Worm (Caenorhabditis elegans) whole organism, young adult: Measurements from ENCODE around the gene fbxa-194.

Experiments used
- B0261.1 ChIP-seq: sonication (generic microtip); optimal IDR thresholded peaks from 2 replicates; lab custom pipeline; 2016; ENCODE audit warnings: mild to moderate bottlenecking, missing genetic modification characterization, moderate library complexity, missing compliant biosample characterization
- B0336.3 ChIP-seq: fragments of 200-800 bp; sonication (Bioruptor generic); IDR thresholded peaks from 2 replicates; pipeline ENCODE4 v1.3.6; 2022; ENCODE audit warnings: missing genetic modification characterization, missing compliant biosample characterization
- C06A6.2 ChIP-seq: fragments of 200-800 bp; sonication (Bioruptor generic); conservative IDR thresholded peaks from 2 replicates; pipeline ENCODE4 v1.3.6; 2022; ENCODE audit warnings: missing genetic modification characterization, missing compliant biosample characterization
- C17E4.6 ChIP-seq: fragments of 200-800 bp; sonication (Bioruptor generic); IDR thresholded peaks from 2 replicates; pipeline ENCODE4 v1.3.6; 2022; ENCODE audit warnings: missing genetic modification reagents, missing genetic modification characterization, missing compliant biosample characterization
- F33H1.4 ChIP-seq: fragments of 200-800 bp; sonication (Bioruptor generic); IDR thresholded peaks from 2 replicates; pipeline ENCODE4 v1.3.6; 2022; ENCODE audit warnings: missing genetic modification reagents, missing genetic modification characterization, missing compliant biosample characterization
- F37B4.10 ChIP-seq: fragments of 200-800 bp; sonication (Bioruptor generic); IDR thresholded peaks from 2 replicates; pipeline ENCODE4 v1.3.6; 2022; ENCODE audit warnings: missing genetic modification characterization, missing compliant biosample characterization
- F52B5.7 ChIP-seq: sonication (generic microtip); optimal IDR thresholded peaks from 2 replicates; lab custom pipeline; 2016; ENCODE audit warnings: mild to moderate bottlenecking, missing genetic modification characterization, missing compliant biosample characterization
- F55B11.4 ChIP-seq: sonication (generic microtip); optimal IDR thresholded peaks from 2 replicates; lab custom pipeline; 2016; ENCODE audit warnings: missing compliant biosample characterization, missing genetic modification characterization, borderline replicate concordance; ENCODE audit not compliant: insufficient read depth
- K12H6.12 ChIP-seq: fragments of 200-800 bp; sonication (Bioruptor generic); optimal IDR thresholded peaks from 2 replicates; lab custom pipeline; 2018; ENCODE audit warnings: mild to moderate bottlenecking, missing genetic modification characterization, missing compliant biosample characterization
- T26A5.8 ChIP-seq: sonication (generic microtip); optimal IDR thresholded peaks from 2 replicates; lab custom pipeline; 2016; ENCODE audit warnings: missing genetic modification characterization, missing compliant biosample characterization
- Y53F4B.3 ChIP-seq: fragments of 200-800 bp; sonication (Bioruptor generic); IDR thresholded peaks from 2 replicates; pipeline ENCODE4 v1.3.6; 2022; ENCODE audit warnings: missing genetic modification reagents, missing genetic modification characterization, missing compliant biosample characterization
- Y53G8AR.9 ChIP-seq: fragments of 200-800 bp; sonication (Bioruptor generic); conservative IDR thresholded peaks from 2 replicates; pipeline ENCODE4 v1.3.6; 2022; ENCODE audit warnings: missing genetic modification reagents, missing genetic modification characterization, missing compliant biosample characterization
- Y56A3A.18 ChIP-seq: fragments of 200-800 bp; sonication (Bioruptor generic); IDR thresholded peaks from 2 replicates; pipeline ENCODE4 v1.3.6; 2022; ENCODE audit warnings: missing genetic modification reagents, missing genetic modification characterization, missing compliant biosample characterization
- Y95B8A.8 ChIP-seq: fragments of 200-800 bp; sonication (Bioruptor generic); IDR thresholded peaks from 2 replicates; pipeline ENCODE4 v1.3.6; 2022; ENCODE audit warnings: missing genetic modification reagents, missing genetic modification characterization, missing compliant biosample characterization
- ama-1 ChIP-seq, 3 experiments: fragments of 150-350 bp in 1 of 3; sonication (generic microtip) in 2 of 3; optimal IDR thresholded peaks; 2 replicates each; lab custom pipeline; 2014 to 2018; ENCODE audit warnings: missing biosample characterization in 2 of 3, missing genetic modification characterization in 2 of 3, missing genetic modification reagents in 2 of 3
- aptf-2 ChIP-seq: fragments of 200-800 bp; sonication (Bioruptor generic); conservative IDR thresholded peaks from 2 replicates; pipeline ENCODE4 v1.3.6; 2022; ENCODE audit warnings: missing genetic modification reagents, missing genetic modification characterization, missing compliant biosample characterization
- athp-1 ChIP-seq: sonication (generic microtip); optimal IDR thresholded peaks from 2 replicates; lab custom pipeline; 2017; ENCODE audit warnings: mild to moderate bottlenecking, missing genetic modification characterization, missing compliant biosample characterization
- attf-3 ChIP-seq: fragments of 200-800 bp; sonication (Bioruptor generic); conservative IDR thresholded peaks from 2 replicates; pipeline ENCODE4 v1.3.6; 2022; ENCODE audit warnings: missing genetic modification reagents, missing genetic modification characterization, missing compliant biosample characterization
- bed-2 ChIP-seq: fragments of 200-800 bp; sonication (Bioruptor generic); IDR thresholded peaks from 2 replicates; pipeline ENCODE4 v1.3.6; 2022; ENCODE audit warnings: missing genetic modification reagents, missing genetic modification characterization, missing compliant biosample characterization
- ceh-100 ChIP-seq: fragments of 200-800 bp; sonication (Bioruptor generic); IDR thresholded peaks from 2 replicates; pipeline ENCODE4 v1.3.6; 2022; ENCODE audit warnings: missing genetic modification reagents, missing genetic modification characterization, missing compliant biosample characterization
- ceh-58 ChIP-seq: fragments of 200-800 bp; sonication (Bioruptor generic); IDR thresholded peaks from 2 replicates; pipeline ENCODE4 v1.3.6; 2022; ENCODE audit warnings: missing genetic modification characterization, missing compliant biosample characterization
- die-1 ChIP-seq: sonication (generic microtip); optimal IDR thresholded peaks from 2 replicates; lab custom pipeline; 2016; ENCODE audit warnings: missing genotype, mild to moderate bottlenecking, missing genetic modification characterization, missing compliant biosample characterization
- dox-1 ChIP-seq: fragments of 200-800 bp; sonication (Bioruptor generic); IDR thresholded peaks from 2 replicates; pipeline ENCODE4 v1.3.6; 2022; ENCODE audit warnings: missing genetic modification reagents, missing genetic modification characterization, missing compliant biosample characterization
- dpl-1 ChIP-seq: fragments of 150-350 bp; optimal IDR thresholded peaks from 2 replicates; lab custom pipeline; 2014; ENCODE audit warnings: missing biosample characterization, missing genetic modification reagents, missing genetic modification characterization
- egl-18 ChIP-seq: fragments of 200-800 bp; sonication (Bioruptor generic); IDR thresholded peaks from 2 replicates; pipeline ENCODE4 v1.3.6; 2022; ENCODE audit warnings: missing genetic modification reagents, missing genetic modification characterization, missing compliant biosample characterization
- egrh-3 ChIP-seq: fragments of 200-800 bp; sonication (Bioruptor generic); IDR thresholded peaks from 2 replicates; pipeline ENCODE4 v1.3.6; 2022; ENCODE audit warnings: missing genetic modification reagents, missing genetic modification characterization, missing compliant biosample characterization
- hlh-12 ChIP-seq: sonication (generic microtip); optimal IDR thresholded peaks from 2 replicates; lab custom pipeline; 2016; ENCODE audit warnings: missing genetic modification characterization, missing compliant biosample characterization
- hmg-1.2 ChIP-seq: fragments of 200-800 bp; sonication (Bioruptor generic); IDR thresholded peaks from 2 replicates; pipeline ENCODE4 v1.3.6; 2022; ENCODE audit warnings: missing genetic modification reagents, missing genetic modification characterization, missing compliant biosample characterization
- lag-1 ChIP-seq: fragments of 200-800 bp; sonication (Bioruptor generic); IDR thresholded peaks from 2 replicates; pipeline ENCODE4 v1.3.6; 2022; ENCODE audit warnings: missing genetic modification reagents, missing genetic modification characterization, missing compliant biosample characterization
- lin-26 ChIP-seq: fragments of 200-800 bp; sonication (Bioruptor generic); IDR thresholded peaks from 2 replicates; pipeline ENCODE4 v1.3.6; 2022; ENCODE audit warnings: missing genetic modification reagents, missing genetic modification characterization, missing compliant biosample characterization
- lin-54 ChIP-seq: fragments of 200-800 bp; sonication (Bioruptor generic); optimal IDR thresholded peaks from 2 replicates; lab custom pipeline; 2018; ENCODE audit warnings: mild to moderate bottlenecking, missing genetic modification characterization, missing compliant biosample characterization
- lsl-1 ChIP-seq: fragments of 200-800 bp; sonication (Bioruptor generic); optimal IDR thresholded peaks from 2 replicates; lab custom pipeline; 2018; ENCODE audit warnings: mild to moderate bottlenecking, missing genetic modification characterization, moderate library complexity, missing compliant biosample characterization
- madf-3 ChIP-seq: fragments of 200-800 bp; sonication (Bioruptor generic); IDR thresholded peaks from 2 replicates; pipeline ENCODE4 v1.3.6; 2022; ENCODE audit warnings: missing genetic modification reagents, missing genetic modification characterization, missing compliant biosample characterization
- mxl-1 ChIP-seq: sonication (generic microtip); optimal IDR thresholded peaks from 2 replicates; lab custom pipeline; 2016; ENCODE audit warnings: missing genetic modification characterization, missing compliant biosample characterization
- nfya-1 ChIP-seq: sonication (generic microtip); optimal IDR thresholded peaks from 2 replicates; lab custom pipeline; 2017; ENCODE audit warnings: antibody characterized with exemption, missing compliant biosample characterization, missing genetic modification characterization, borderline replicate concordance; ENCODE audit not compliant: insufficient read depth
- nfya-2 ChIP-seq: fragments of 200-800 bp; sonication (Bioruptor generic); IDR thresholded peaks from 2 replicates; pipeline ENCODE4 v1.3.6; 2022; ENCODE audit warnings: missing genetic modification reagents, missing genetic modification characterization, missing compliant biosample characterization
- nfyb-1 ChIP-seq: fragments of 200-800 bp; sonication (Bioruptor generic); IDR thresholded peaks from 2 replicates; pipeline ENCODE4 v1.3.6; 2022; ENCODE audit warnings: missing genetic modification reagents, missing genetic modification characterization, missing compliant biosample characterization
- nhr-80 ChIP-seq: sonication (generic microtip); optimal IDR thresholded peaks from 2 replicates; lab custom pipeline; 2016; ENCODE audit warnings: missing genetic modification characterization, missing compliant biosample characterization
- snpc-1.3 ChIP-seq: sonication (generic microtip); optimal IDR thresholded peaks from 2 replicates; lab custom pipeline; 2017; ENCODE audit warnings: missing genetic modification characterization, mild to moderate bottlenecking, missing compliant biosample characterization, antibody characterized with exemption, moderate library complexity, missing genotype, missing genetic modification reagents; ENCODE audit not compliant: insufficient read depth
- snpc-4 ChIP-seq, 5 experiments: fragments of 150-350 bp in 1 of 5; sonication (generic microtip) in 4 of 5; optimal IDR thresholded peaks; 2 replicates each; lab custom pipeline; 2014 to 2018; ENCODE audit warnings: missing genetic modification characterization in 5 of 5, missing biosample characterization in 3 of 5, antibody characterized with exemption in 2 of 5, mild to moderate bottlenecking in 2 of 5, missing compliant biosample characterization in 2 of 5, missing genotype in 2 of 5, moderate library complexity in 2 of 5, missing genetic modification reagents in 1 of 5
- tbp1 ChIP-seq: fragments of 200-800 bp; sonication (Bioruptor generic); optimal IDR thresholded peaks from 2 replicates; lab custom pipeline; 2018; ENCODE audit warnings: mild to moderate bottlenecking, missing genetic modification characterization, missing compliant biosample characterization
- unc-62 ChIP-seq: fragments of 150-350 bp; optimal IDR thresholded peaks from 2 replicates; lab custom pipeline; 2014; ENCODE audit warnings: missing biosample characterization, missing genetic modification reagents, missing genetic modification characterization
- zfh-2 ChIP-seq: fragments of 200-800 bp; sonication (Bioruptor generic); conservative IDR thresholded peaks from 2 replicates; pipeline ENCODE4 v1.3.6; 2022; ENCODE audit warnings: missing genetic modification reagents, missing genetic modification characterization, missing compliant biosample characterization
- ztf-22 ChIP-seq: fragments of 200-800 bp; sonication (Bioruptor generic); optimal IDR thresholded peaks from 2 replicates; lab custom pipeline; 2018; ENCODE audit warnings: mild to moderate bottlenecking, missing genetic modification characterization, moderate library complexity, missing compliant biosample characterization
- ztf-28 ChIP-seq: fragments of 200-800 bp; sonication (Bioruptor generic); IDR thresholded peaks from 2 replicates; pipeline ENCODE4 v1.3.6; 2022; ENCODE audit warnings: missing genetic modification reagents, missing genetic modification characterization, missing compliant biosample characterization

Gene fbxa-194

DNA sequence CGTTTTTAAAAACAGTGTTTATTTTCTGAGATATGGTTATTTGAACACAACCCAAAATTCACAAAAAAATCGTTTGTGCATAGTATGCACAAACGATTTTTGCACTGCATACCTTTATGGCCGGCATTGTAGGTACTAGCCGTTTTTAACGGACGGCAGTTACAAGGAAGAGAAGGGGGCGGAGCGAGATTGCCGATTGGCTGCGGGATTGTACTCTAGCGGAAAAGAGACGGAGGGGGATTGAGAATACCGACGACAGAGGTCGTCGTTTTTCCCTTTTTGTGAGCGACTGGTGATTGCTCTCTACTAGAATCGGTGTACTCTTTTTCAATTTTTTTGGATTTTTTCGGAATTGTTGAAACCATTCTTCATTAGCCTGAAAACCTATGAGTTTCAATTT, 10.8 kb downstream of the fbxa-194 start:
- TF ChIP-seq nfyb-1 (GFP tag; lab: Robert Waterston, UW) (peak; percentile 86), unc-62 (GFP tag; lab: Kevin White, UChicago) (no peak)

DNA sequence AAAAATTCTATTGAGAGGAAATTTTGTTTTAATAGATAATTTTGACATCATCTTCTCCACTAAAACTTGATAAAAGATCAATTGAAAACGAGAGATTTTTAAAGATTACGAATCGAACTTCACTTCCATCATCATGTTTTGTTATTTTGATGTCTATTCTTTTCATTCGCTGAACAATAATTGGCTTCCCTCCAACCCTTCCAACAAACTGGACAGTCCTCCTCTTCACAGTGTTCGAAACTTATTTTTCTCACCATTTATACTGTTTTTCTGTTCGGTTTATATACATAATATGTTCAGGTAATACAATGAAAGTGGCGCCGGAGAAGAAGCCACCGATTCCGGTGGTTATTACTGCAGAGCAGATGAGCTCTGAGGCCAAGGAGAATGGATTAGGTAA, 17.8 kb downstream of the fbxa-194 start, which contains the start of gene M162.5:
TSS of gene M162.5 (plus strand) at position 301 of the 400 bp plus-strand sequence.
- no peak for TF ChIP-seq C17E4.6 (GFP tag; lab: Robert Waterston, UW)
- no peak for TF ChIP-seq attf-3
- no peak for TF ChIP-seq T26A5.8
- no peak for TF ChIP-seq hmg-1.2 (GFP tag; lab: Robert Waterston, UW)
- TF ChIP-seq F37B4.10 (GFP tag; lab: Robert Waterston, UW): no peak
- TF ChIP-seq F33H1.4 (GFP tag; lab: Robert Waterston, UW): no peak
- no peak for TF ChIP-seq bed-2
- no peak for TF ChIP-seq mxl-1 (tag; lab: Kevin White, UChicago)
- no peak for TF ChIP-seq nfya-1 (tag; lab: Kevin White, UChicago)
- TF ChIP-seq B0336.3 (GFP tag; lab: Robert Waterston, UW): no peak
- no peak for TF ChIP-seq lsl-1
- no peak for TF ChIP-seq K12H6.12

DNA sequence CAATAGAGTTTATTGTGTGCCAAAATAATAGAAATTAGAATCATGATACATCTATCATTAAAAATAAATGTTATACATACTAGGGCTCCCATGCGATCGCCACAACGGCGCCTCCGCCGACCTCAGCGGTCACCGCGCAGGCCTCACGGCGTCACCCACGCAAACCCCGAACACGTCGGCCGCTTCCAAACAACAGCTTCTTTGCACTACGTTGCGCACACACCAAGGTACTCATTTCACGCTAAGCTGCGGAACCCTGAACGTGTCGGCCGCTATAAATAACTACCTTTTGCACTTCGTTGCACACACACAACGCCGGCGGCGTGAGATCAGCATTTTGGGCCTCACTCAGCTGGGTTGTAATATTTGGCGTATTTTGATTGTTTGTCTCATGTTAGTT, 19.2 kb downstream of the fbxa-194 start:
- TF ChIP-seq lin-54: no peak
- no peak for TF ChIP-seq nfya-2 (GFP tag; lab: Robert Waterston, UW)
- TF ChIP-seq F52B5.7 (tag; lab: Kevin White, UChicago): no peak
- no peak for TF ChIP-seq ceh-100 (GFP tag; lab: Robert Waterston, UW)
- no peak for TF ChIP-seq C06A6.2 (GFP tag; lab: Robert Waterston, UW)
- peak; percentile 11; the same call in 1 of the 2 replicates for TF ChIP-seq egrh-3
- no peak for TF ChIP-seq nhr-80 (tag; lab: Kevin White, UChicago)
- 0 out of 2 replicates have a peak, but pooled peaks have one; percentile 84 for TF ChIP-seq F37B4.10 (GFP tag; lab: Robert Waterston, UW)
- no peak for TF ChIP-seq Y53F4B.3 (GFP tag; lab: Robert Waterston, UW)
- no peak for TF ChIP-seq nfyb-1 (GFP tag; lab: Robert Waterston, UW)
- TF ChIP-seq lag-1 (GFP tag; lab: Robert Waterston, UW): no peak
- no peak for TF ChIP-seq Y95B8A.8 (GFP tag; lab: Robert Waterston, UW)
- no peak for TF ChIP-seq dpl-1 (GFP tag; lab: Kevin White, UChicago)
- no peak for TF ChIP-seq tbp1 (GFP tag; lab: Kevin White, UChicago)
- no peak for TF ChIP-seq hlh-12 (tag; lab: Kevin White, UChicago)
- TF ChIP-seq snpc-4 (GFP tag; optimal IDR thresholded peaks at IDR 0.05; lab: Kevin White, UChicago): no peak
- peak in 2 of 4 experiments; percentile 53 to 68 for TF ChIP-seq snpc-4 (tag; optimal IDR thresholded peaks at IDR 0.05; lab: Kevin White, UChicago)
- TF ChIP-seq B0261.1 (tag; lab: Kevin White, UChicago): no peak
- no peak for TF ChIP-seq Y56A3A.18 (GFP tag; lab: Robert Waterston, UW)
- no peak for TF ChIP-seq aptf-2
- TF ChIP-seq F55B11.4: no peak
- no peak for TF ChIP-seq dox-1 (GFP tag; lab: Robert Waterston, UW)
- no peak for TF ChIP-seq die-1 (tag; lab: Kevin White, UChicago)
- TF ChIP-seq ama-1 (optimal IDR thresholded peaks at IDR 0.05; lab: Kevin White, UChicago): no peak
- TF ChIP-seq ama-1 (GFP tag; optimal IDR thresholded peaks at IDR 0.05; lab: Kevin White, UChicago): no peak
- TF ChIP-seq zfh-2 (GFP tag; lab: Robert Waterston, UW): peak; percentile 73
- 0 out of 2 replicates have a peak, but pooled peaks have one; percentile 24 for TF ChIP-seq ztf-28 (GFP tag; lab: Robert Waterston, UW)
- TF ChIP-seq ceh-58: no peak
- TF ChIP-seq bed-2: no peak
- no peak for TF ChIP-seq ztf-22 (GFP tag; lab: Kevin White, UChicago)
- TF ChIP-seq snpc-1.3 (tag; lab: Kevin White, UChicago): no peak
- no peak for TF ChIP-seq lin-26 (GFP tag; lab: Robert Waterston, UW)
- TF ChIP-seq egl-18 (GFP tag; lab: Robert Waterston, UW): no peak
- 0 out of 2 replicates have a peak, but pooled peaks have one; percentile 33 for TF ChIP-seq madf-3 (GFP tag; lab: Robert Waterston, UW)
- no peak for TF ChIP-seq Y53G8AR.9 (GFP tag; lab: Robert Waterston, UW)
- no peak for TF ChIP-seq athp-1 (tag; lab: Kevin White, UChicago)
